Fruit fly (Drosophila melanogaster): ENCODE results near the gene CG11586.

DNA sequence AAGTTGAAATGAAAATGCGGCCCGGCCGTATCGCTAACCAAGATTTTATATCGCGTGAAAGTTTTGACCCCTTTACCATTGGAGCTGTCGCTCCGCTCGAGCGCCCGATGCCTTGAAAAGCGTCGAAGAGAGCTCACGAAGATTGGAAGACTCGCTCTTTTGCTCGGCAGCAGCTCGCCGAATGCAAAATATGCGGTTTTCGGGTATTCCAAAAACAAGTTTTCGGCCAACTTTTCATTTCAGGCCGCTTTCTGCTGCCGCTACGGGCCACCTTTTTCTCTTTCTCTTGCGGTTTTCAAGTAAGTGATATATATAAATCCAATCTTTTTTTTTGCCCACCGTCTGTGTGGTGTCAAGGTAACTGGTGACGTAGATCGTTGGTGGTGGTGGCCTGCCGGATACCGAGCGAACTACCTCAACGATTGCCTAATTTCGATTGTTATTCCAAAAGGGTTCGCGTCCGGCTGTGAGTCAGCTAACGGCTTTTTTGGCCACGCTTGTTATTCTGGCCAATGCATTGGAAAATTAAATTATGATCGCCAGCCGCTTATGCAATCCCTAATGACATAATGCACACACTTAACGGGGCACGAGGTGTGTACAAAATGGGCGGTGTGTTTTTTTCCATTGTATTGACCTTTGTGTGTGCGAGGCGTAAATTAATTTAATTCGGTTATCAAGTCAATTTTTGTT, 45.6 kb upstream of the CG11586 start, which contains the start of gene dyl:
- TF ChIP-seq CG8478 (optimal IDR thresholded peaks at IDR 0.05): no peak
- no peak for TF ChIP-seq CTCF (optimal IDR thresholded peaks at IDR 0.05)
